Worm (Caenorhabditis elegans) whole organism, mixed stage, embryonic: Measurements from ENCODE around the gene vms-1.

Experiments used
- blmp-1 ChIP-seq: fragments of 150-350 bp; optimal IDR thresholded peaks from 2 replicates; lab custom pipeline; 2014; ENCODE audit warnings: missing biosample characterization, missing genetic modification characterization
- ceh-43 ChIP-seq: fragments of 200-800 bp; sonication (Bioruptor generic); optimal IDR thresholded peaks from 2 replicates; lab custom pipeline; 2018; ENCODE audit warnings: mild to moderate bottlenecking, missing genetic modification characterization, moderate library complexity, missing compliant biosample characterization
- ceh-83 ChIP-seq: fragments of 200-800 bp; sonication (Bioruptor generic); optimal IDR thresholded peaks from 2 replicates; lab custom pipeline; 2018; ENCODE audit warnings: mild to moderate bottlenecking, missing genetic modification characterization, missing compliant biosample characterization
- elt-1 ChIP-seq: sonication (generic microtip); optimal IDR thresholded peaks from 2 replicates; lab custom pipeline; 2017; ENCODE audit warnings: missing genetic modification characterization, mild to moderate bottlenecking, missing compliant biosample characterization, antibody characterized with exemption, moderate library complexity, borderline replicate concordance; ENCODE audit not compliant: insufficient read depth
- elt-3 ChIP-seq: fragments of 150-350 bp; optimal IDR thresholded peaks from 2 replicates; lab custom pipeline; 2014; ENCODE audit warnings: missing biosample characterization, missing genetic modification characterization
- lin-13 ChIP-seq: fragments of 150-350 bp; optimal IDR thresholded peaks from 2 replicates; lab custom pipeline; 2014; ENCODE audit warnings: missing biosample characterization, missing genetic modification characterization
- lsy-2 ChIP-seq: fragments of 150-350 bp; optimal IDR thresholded peaks from 2 replicates; lab custom pipeline; 2014; ENCODE audit warnings: missing biosample characterization, missing genetic modification characterization
- mep-1 ChIP-seq: fragments of 150-350 bp; optimal IDR thresholded peaks from 2 replicates; lab custom pipeline; 2017; ENCODE audit warnings: missing biosample characterization, missing genetic modification reagents, missing genetic modification characterization, inconsistent platforms
- nhr-12 ChIP-seq: fragments of 150-350 bp; optimal IDR thresholded peaks from 2 replicates; lab custom pipeline; 2014; ENCODE audit warnings: missing biosample characterization, missing genetic modification characterization
- pha-4 ChIP-seq: fragments of 150-350 bp; optimal IDR thresholded peaks from 2 replicates; lab custom pipeline; 2018; ENCODE audit warnings: missing biosample characterization, missing genetic modification reagents, missing genetic modification characterization
- snpc-4 ChIP-seq: fragments of 150-350 bp; optimal IDR thresholded peaks from 2 replicates; lab custom pipeline; 2014; ENCODE audit warnings: missing biosample characterization, missing genetic modification characterization
- unc-120 ChIP-seq: sonication (generic microtip); optimal IDR thresholded peaks from 2 replicates; lab custom pipeline; 2017; ENCODE audit warnings: missing genetic modification characterization, missing compliant biosample characterization; ENCODE audit not compliant: poor library complexity, severe bottlenecking
- unc-62 ChIP-seq: fragments of 150-350 bp; optimal IDR thresholded peaks from 2 replicates; lab custom pipeline; 2014; ENCODE audit warnings: missing biosample characterization, missing genetic modification reagents, missing genetic modification characterization
- zip-8 ChIP-seq: fragments of 150-350 bp; optimal IDR thresholded peaks from 2 replicates; lab custom pipeline; 2014; ENCODE audit warnings: missing biosample characterization, missing genetic modification characterization

DNA sequence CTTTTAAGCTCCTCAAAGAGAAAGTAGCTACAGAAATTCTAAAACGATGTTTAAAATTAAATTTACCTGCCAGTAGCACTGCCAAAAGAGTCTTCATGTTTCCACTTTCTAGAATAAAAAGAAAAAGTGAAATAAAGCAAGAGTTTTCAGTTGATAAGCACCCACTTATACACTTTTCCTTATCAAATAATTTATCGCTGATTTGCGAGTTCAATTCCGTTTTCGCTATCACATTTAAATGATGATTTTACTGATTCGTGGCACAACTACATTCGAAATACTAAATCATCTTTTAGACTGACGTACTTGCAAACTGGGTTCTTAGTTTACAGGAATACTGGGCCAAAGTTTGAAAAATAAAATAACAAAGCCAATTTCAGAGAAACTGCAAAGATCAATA is 37.4 kb upstream of the vms-1 start, which contains the start of gene K12H4.7:
- TF ChIP-seq elt-3 (no peak), lin-13 (tag; lab: Kevin White, UChicago) (no peak), snpc-4 (no peak), pha-4 (tag; lab: Kevin White, UChicago) (no peak), ceh-43 (GFP tag; lab: Kevin White, UChicago) (no peak), blmp-1 (tag; lab: Kevin White, UChicago) (no peak), lsy-2 (tag; lab: Kevin White, UChicago) (no peak), ceh-83 (GFP tag; lab: Kevin White, UChicago) (no peak), nhr-12 (tag; lab: Kevin White, UChicago) (no peak), elt-1 (tag; lab: Kevin White, UChicago) (no peak), unc-62 (GFP tag; lab: Kevin White, UChicago) (no peak), unc-120 (tag; lab: Kevin White, UChicago) (no peak), zip-8 (no peak), mep-1 (tag; lab: Kevin White, UChicago) (no peak)
